Fruit fly (Drosophila melanogaster) whole organism, embryonic: ENCODE data around the gene Uba4.

Experiments used
- ATbp ChIP-seq: fragments of 200-800 bp; sonication (Bioruptor generic); optimal IDR thresholded peaks from 2 replicates; lab custom pipeline; 2017; ENCODE audit warnings: missing biosample characterization, mild to moderate bottlenecking, missing genetic modification characterization, missing genetic modification reagents
- CG10462 ChIP-seq: fragments of 200-800 bp; sonication (Bioruptor generic); optimal IDR thresholded peaks from 2 replicates; lab custom pipeline; 2016; ENCODE audit warnings: missing biosample characterization, missing genetic modification characterization
- CG10565 ChIP-seq: fragments of 200-800 bp; sonication (Bioruptor generic); optimal IDR thresholded peaks from 3 replicates; lab custom pipeline; 2016; ENCODE audit warnings: missing biosample characterization, mild to moderate bottlenecking, missing genetic modification characterization
- CG11085 ChIP-seq: fragments of 200-800 bp; sonication (Bioruptor generic); IDR thresholded peaks from 2 replicates; pipeline ENCODE4 v1.3.6; 2022; ENCODE audit warnings: missing biosample characterization, missing genetic modification characterization
- CG11398 ChIP-seq: fragments of 200-800 bp; sonication (Bioruptor generic); optimal IDR thresholded peaks from 2 replicates; lab custom pipeline; 2016; ENCODE audit warnings: missing biosample characterization, missing genetic modification characterization
- CG13424 ChIP-seq: fragments of 200-800 bp; sonication (Bioruptor generic); optimal IDR thresholded peaks from 2 replicates; lab custom pipeline; 2019; ENCODE audit warnings: missing biosample characterization, mild to moderate bottlenecking, missing genetic modification characterization, moderate library complexity
- CG15479 ChIP-seq: fragments of 200-800 bp; sonication (Bioruptor generic); optimal IDR thresholded peaks from 3 replicates; lab custom pipeline; 2019; ENCODE audit warnings: missing biosample characterization, mild to moderate bottlenecking, missing genetic modification characterization, moderate library complexity
- CG15514 ChIP-seq: fragments of 200-800 bp; sonication (Bioruptor generic); optimal IDR thresholded peaks from 3 replicates; lab custom pipeline; 2017; ENCODE audit warnings: missing biosample characterization, missing genetic modification characterization, mild to moderate bottlenecking, moderate library complexity, missing genetic modification reagents
- CG1603 ChIP-seq: fragments of 200-800 bp; sonication (Bioruptor generic); optimal IDR thresholded peaks from 2 replicates; lab custom pipeline; 2019; ENCODE audit warnings: missing biosample characterization, mild to moderate bottlenecking, missing genetic modification characterization, moderate library complexity
- CG16863 ChIP-seq: fragments of 200-800 bp; sonication (Bioruptor generic); optimal IDR thresholded peaks from 3 replicates; lab custom pipeline; 2016; ENCODE audit warnings: missing biosample characterization, missing genetic modification characterization
- CG17385 ChIP-seq: fragments of 200-800 bp; sonication (Bioruptor generic); optimal IDR thresholded peaks from 3 replicates; lab custom pipeline; 2018; ENCODE audit warnings: missing biosample characterization, mild to moderate bottlenecking, missing genetic modification characterization
- CG17612 ChIP-seq: fragments of 200-800 bp; sonication (Bioruptor generic); IDR thresholded peaks from 2 replicates; pipeline ENCODE4 v1.3.6; 2022; ENCODE audit warnings: missing biosample characterization, missing genetic modification characterization
- CG17802 ChIP-seq: fragments of 200-800 bp; sonication (Bioruptor generic); optimal IDR thresholded peaks from 2 replicates; lab custom pipeline; 2018; ENCODE audit warnings: missing biosample characterization, mild to moderate bottlenecking, missing genetic modification characterization, moderate library complexity
- CG2202 ChIP-seq: fragments of 200-800 bp; sonication (Bioruptor generic); optimal IDR thresholded peaks from 2 replicates; lab custom pipeline; 2018; ENCODE audit warnings: missing biosample characterization, mild to moderate bottlenecking, missing genetic modification characterization
- CG43689 ChIP-seq: fragments of 200-800 bp; sonication (Bioruptor generic); IDR thresholded peaks from 2 replicates; pipeline ENCODE4 v1.3.6; 2022; ENCODE audit warnings: missing biosample characterization, missing genetic modification characterization
- CG4707 ChIP-seq: fragments of 200-800 bp; sonication (Bioruptor generic); optimal IDR thresholded peaks from 2 replicates; lab custom pipeline; 2018; ENCODE audit warnings: missing biosample characterization, mild to moderate bottlenecking, missing genetic modification characterization, moderate library complexity
- CG6683 ChIP-seq: fragments of 200-800 bp; sonication (Bioruptor generic); optimal IDR thresholded peaks from 2 replicates; lab custom pipeline; 2017; ENCODE audit warnings: missing biosample characterization, mild to moderate bottlenecking, missing genetic modification characterization, missing genetic modification reagents
- CG6813 ChIP-seq: fragments of 200-800 bp; sonication (Bioruptor generic); optimal IDR thresholded peaks from 2 replicates; lab custom pipeline; 2017; ENCODE audit warnings: missing biosample characterization, missing genetic modification characterization, mild to moderate bottlenecking, moderate library complexity, missing genetic modification reagents
- CG7271 ChIP-seq: fragments of 200-800 bp; sonication (Bioruptor generic); optimal IDR thresholded peaks from 2 replicates; lab custom pipeline; 2018; ENCODE audit warnings: missing biosample characterization, mild to moderate bottlenecking, missing genetic modification characterization, moderate library complexity
- CG7745 ChIP-seq: fragments of 200-800 bp; sonication (Bioruptor generic); optimal IDR thresholded peaks from 2 replicates; lab custom pipeline; 2018; ENCODE audit warnings: missing biosample characterization, mild to moderate bottlenecking, missing genetic modification characterization, moderate library complexity
- CG9437 ChIP-seq: fragments of 200-800 bp; sonication (Bioruptor generic); optimal IDR thresholded peaks from 2 replicates; lab custom pipeline; 2018; ENCODE audit warnings: missing biosample characterization, mild to moderate bottlenecking, missing genetic modification characterization
- Dad ChIP-seq: fragments of 200-800 bp; sonication (Bioruptor generic); optimal IDR thresholded peaks from 3 replicates; lab custom pipeline; 2016; ENCODE audit warnings: missing biosample characterization, missing genetic modification characterization
- Dip3 ChIP-seq: fragments of 200-800 bp; sonication (Bioruptor generic); optimal IDR thresholded peaks from 3 replicates; lab custom pipeline; 2016; ENCODE audit warnings: missing biosample characterization, missing genetic modification characterization
- HmgZ ChIP-seq: fragments of 200-800 bp; sonication (Bioruptor generic); optimal IDR thresholded peaks from 2 replicates; lab custom pipeline; 2018; ENCODE audit warnings: missing biosample characterization, mild to moderate bottlenecking, missing genetic modification characterization
- Lhr ChIP-seq: fragments of 200-800 bp; sonication (Bioruptor generic); optimal IDR thresholded peaks from 3 replicates; lab custom pipeline; 2017; ENCODE audit warnings: mild to moderate bottlenecking, missing biosample characterization, missing genetic modification reagents, missing genetic modification characterization
- MBD-R2 ChIP-seq: fragments of 200-800 bp; sonication (Bioruptor generic); IDR thresholded peaks from 2 replicates; pipeline ENCODE4 v1.3.6; 2022; ENCODE audit warnings: missing biosample characterization, missing genetic modification characterization
- MESR4 ChIP-seq: fragments of 200-800 bp; sonication (Bioruptor generic); optimal IDR thresholded peaks from 2 replicates; lab custom pipeline; 2018; ENCODE audit warnings: missing biosample characterization, mild to moderate bottlenecking, missing genetic modification characterization, moderate library complexity
- Max ChIP-seq: fragments of 200-800 bp; sonication (Bioruptor generic); optimal IDR thresholded peaks from 2 replicates; lab custom pipeline; 2016; ENCODE audit warnings: missing biosample characterization, mild to moderate bottlenecking, missing genetic modification characterization
- NK7.1 ChIP-seq: fragments of 200-800 bp; sonication (Bioruptor generic); optimal IDR thresholded peaks from 3 replicates; lab custom pipeline; 2016; ENCODE audit warnings: missing biosample characterization, missing genetic modification characterization
- Nf-YB ChIP-seq: fragments of 200-800 bp; sonication (Bioruptor generic); optimal IDR thresholded peaks from 3 replicates; lab custom pipeline; 2019; ENCODE audit warnings: missing biosample characterization, mild to moderate bottlenecking, missing genetic modification characterization, moderate library complexity
- Rx ChIP-seq: fragments of 200-800 bp; sonication (Bioruptor generic); IDR thresholded peaks from 2 replicates; pipeline ENCODE4 v1.3.6; 2022; ENCODE audit warnings: missing biosample characterization, missing genetic modification characterization
- Scr ChIP-seq: fragments of 200-800 bp; sonication (Bioruptor generic); IDR thresholded peaks from 2 replicates; pipeline ENCODE4 v1.3.6; 2022; ENCODE audit warnings: missing biosample characterization, missing genetic modification characterization; ENCODE audit not compliant: partially characterized antibody
- Vsx1 ChIP-seq: fragments of 200-800 bp; sonication (Bioruptor generic); optimal IDR thresholded peaks from 2 replicates; lab custom pipeline; 2017; ENCODE audit warnings: missing biosample characterization, mild to moderate bottlenecking, missing genetic modification characterization, missing genetic modification reagents
- Xbp1 ChIP-seq: fragments of 200-800 bp; sonication (Bioruptor generic); optimal IDR thresholded peaks from 3 replicates; lab custom pipeline; 2016; ENCODE audit warnings: missing biosample characterization, mild to moderate bottlenecking, missing genetic modification characterization
- az2 ChIP-seq: fragments of 200-800 bp; sonication (Bioruptor generic); optimal IDR thresholded peaks from 3 replicates; lab custom pipeline; 2016; ENCODE audit warnings: missing biosample characterization, missing genetic modification characterization
- eyg ChIP-seq: fragments of 200-800 bp; sonication (Bioruptor generic); optimal IDR thresholded peaks from 3 replicates; lab custom pipeline; 2016; ENCODE audit warnings: missing biosample characterization, missing genetic modification characterization
- ftz-f1 ChIP-seq: fragments of 200-800 bp; sonication (Bioruptor generic); optimal IDR thresholded peaks from 2 replicates; lab custom pipeline; 2016; ENCODE audit warnings: missing biosample characterization, missing genetic modification characterization
- her ChIP-seq: fragments of 200-800 bp; sonication (Bioruptor generic); optimal IDR thresholded peaks from 2 replicates; lab custom pipeline; 2016; ENCODE audit warnings: missing biosample characterization, missing genetic modification characterization
- insv ChIP-seq, 2 experiments: fragments of 200-800 bp; sonication (Bioruptor generic); optimal IDR thresholded peaks; 3 replicates each; lab custom pipeline; 2016 to 2018; ENCODE audit warnings: missing biosample characterization in 2 of 2, missing genetic modification characterization in 2 of 2
- jigr1 ChIP-seq: fragments of 200-800 bp; sonication (Bioruptor generic); IDR thresholded peaks from 3 replicates; pipeline ENCODE4 v1.3.6; 2022; ENCODE audit warnings: missing biosample characterization, missing genetic modification characterization
- jing ChIP-seq: fragments of 200-800 bp; sonication (Bioruptor generic); optimal IDR thresholded peaks from 2 replicates; lab custom pipeline; 2018; ENCODE audit warnings: missing biosample characterization, mild to moderate bottlenecking, missing genetic modification characterization
- kni ChIP-seq: fragments of 200-800 bp; sonication (Bioruptor generic); optimal IDR thresholded peaks from 3 replicates; lab custom pipeline; 2017; ENCODE audit warnings: mild to moderate bottlenecking, missing biosample characterization, missing genetic modification reagents, missing genetic modification characterization
- mam ChIP-seq: fragments of 200-800 bp; sonication (Bioruptor generic); optimal IDR thresholded peaks from 3 replicates; lab custom pipeline; 2016; ENCODE audit warnings: missing biosample characterization, missing genetic modification characterization
- nau ChIP-seq: fragments of 200-800 bp; sonication (Bioruptor generic); optimal IDR thresholded peaks from 3 replicates; lab custom pipeline; 2017; ENCODE audit warnings: missing biosample characterization, mild to moderate bottlenecking, missing genetic modification characterization, missing genetic modification reagents
- nerfin-1 ChIP-seq: fragments of 200-800 bp; sonication (Bioruptor generic); optimal IDR thresholded peaks from 3 replicates; lab custom pipeline; 2019; ENCODE audit warnings: missing biosample characterization, mild to moderate bottlenecking, missing genetic modification characterization, moderate library complexity
- pho ChIP-seq: fragments of 200-800 bp; sonication (Bioruptor generic); optimal IDR thresholded peaks from 2 replicates; lab custom pipeline; 2016; ENCODE audit warnings: missing biosample characterization, missing genetic modification characterization
- sisA ChIP-seq: fragments of 200-800 bp; sonication (Bioruptor generic); IDR thresholded peaks from 2 replicates; pipeline ENCODE4 v1.3.6; 2022; ENCODE audit warnings: missing biosample characterization, missing genetic modification characterization
- tio ChIP-seq: fragments of 200-800 bp; sonication (Bioruptor generic); optimal IDR thresholded peaks from 2 replicates; lab custom pipeline; 2017; ENCODE audit warnings: missing biosample characterization, missing genetic modification characterization, inconsistent platforms
- vnd ChIP-seq: fragments of 200-800 bp; sonication (Bioruptor generic); IDR thresholded peaks from 3 replicates; pipeline ENCODE4 v1.3.6; 2022; ENCODE audit warnings: missing biosample characterization, missing genetic modification characterization; ENCODE audit not compliant: partially characterized antibody
- z ChIP-seq: fragments of 200-800 bp; sonication (Bioruptor generic); IDR thresholded peaks from 3 replicates; pipeline ENCODE4 v1.3.6; 2022; ENCODE audit warnings: missing biosample characterization, missing genetic modification characterization
- zfh1 ChIP-seq: fragments of 200-800 bp; sonication (Bioruptor generic); IDR thresholded peaks from 3 replicates; pipeline ENCODE4 v1.3.6; 2022; ENCODE audit warnings: missing biosample characterization, missing genetic modification characterization

The Uba4 gene

dm6 chr2L:8543102-8543501 lies 25.9 kb downstream of the Uba4 start (continued):
- no peak for TF ChIP-seq CG11085 (GFP tag; lab: Robert Waterston, UW)
- no peak for TF ChIP-seq ATbp (GFP tag; lab: Kevin White, UChicago)
- TF ChIP-seq jigr1 (GFP tag; lab: Robert Waterston, UW): no peak
- no peak for TF ChIP-seq CG15479
- no peak for TF ChIP-seq mam (GFP tag; lab: Kevin White, UChicago)
- TF ChIP-seq eyg (GFP tag; lab: Kevin White, UChicago): no peak
- no peak for TF ChIP-seq CG17802 (tag; lab: Kevin White, UChicago)
- TF ChIP-seq insv (GFP tag; optimal IDR thresholded peaks at IDR 0.05; lab: Kevin White, UChicago): peak in 1 of 2 experiments; percentile 25
- TF ChIP-seq MBD-R2 (GFP tag; lab: Robert Waterston, UW): no peak
- no peak for TF ChIP-seq CG17612
- no peak for TF ChIP-seq CG10565 (GFP tag; lab: Kevin White, UChicago)
- no peak for TF ChIP-seq Rx (GFP tag; lab: Robert Waterston, UW)
- no peak for TF ChIP-seq kni (GFP tag; lab: Kevin White, UChicago)
- TF ChIP-seq her (GFP tag; lab: Kevin White, UChicago): peak; percentile 21
- no peak for TF ChIP-seq Dip3 (GFP tag; lab: Kevin White, UChicago)
- TF ChIP-seq nerfin-1 (tag; lab: Kevin White, UChicago): no peak
- peak; percentile 29; the same call in 1 of the 2 replicates for TF ChIP-seq Scr (GFP tag; lab: Robert Waterston, UW)
- TF ChIP-seq CG6813 (GFP tag; lab: Kevin White, UChicago): no peak
- TF ChIP-seq CG11398 (GFP tag; lab: Kevin White, UChicago): no peak
- TF ChIP-seq Vsx1 (GFP tag; lab: Kevin White, UChicago): no peak
- no peak for TF ChIP-seq Dad (GFP tag; lab: Kevin White, UChicago)
- no peak for TF ChIP-seq Nf-YB (GFP tag; lab: Kevin White, UChicago)
- TF ChIP-seq CG9437 (GFP tag; lab: Kevin White, UChicago): no peak
- TF ChIP-seq CG43689 (GFP tag; lab: Robert Waterston, UW): no peak
- TF ChIP-seq jing (GFP tag; lab: Kevin White, UChicago): no peak
- peak; percentile 10; the same call in 1 of the 3 replicates for TF ChIP-seq zfh1
- TF ChIP-seq CG15514: peak; percentile 20
- no peak for TF ChIP-seq NK7.1
- TF ChIP-seq CG1603 (tag; lab: Kevin White, UChicago): peak; percentile 55
- TF ChIP-seq CG7745 (tag; lab: Kevin White, UChicago): no peak
- TF ChIP-seq CG7271 (tag; lab: Kevin White, UChicago): no peak
- no peak for TF ChIP-seq ftz-f1
- no peak for TF ChIP-seq Max (GFP tag; lab: Kevin White, UChicago)
- TF ChIP-seq CG10462 (GFP tag; lab: Kevin White, UChicago): no peak
- TF ChIP-seq CG13424: no peak
- TF ChIP-seq tio (GFP tag; lab: Kevin White, UChicago): no peak
- TF ChIP-seq CG6683 (GFP tag; lab: Kevin White, UChicago): no peak
- peak; percentile 1 for TF ChIP-seq MESR4 (GFP tag; lab: Kevin White, UChicago)
- peak; percentile 55; the same call in 1 of the 3 replicates for TF ChIP-seq z
- no peak for TF ChIP-seq sisA (GFP tag; lab: Robert Waterston, UW)
- TF ChIP-seq pho (GFP tag; lab: Kevin White, UChicago): no peak
- TF ChIP-seq CG17385 (GFP tag; lab: Kevin White, UChicago): no peak
- TF ChIP-seq az2 (GFP tag; lab: Kevin White, UChicago): no peak
- no peak for TF ChIP-seq CG4707 (GFP tag; lab: Kevin White, UChicago)
- TF ChIP-seq HmgZ: peak; percentile 31
- TF ChIP-seq nau (GFP tag; lab: Kevin White, UChicago): no peak
- TF ChIP-seq CG16863 (GFP tag; lab: Kevin White, UChicago): no peak
- no peak for TF ChIP-seq Lhr (GFP tag; lab: Kevin White, UChicago)
- TF ChIP-seq CG2202: peak; percentile 14
- no peak for TF ChIP-seq vnd
- no peak for TF ChIP-seq Xbp1
